Fruit fly (Drosophila melanogaster) whole organism, embryonic: ENCODE measurements around the gene Ripalpha.
A peak's percentile ranks its signal among the peaks of the same experiment; 100 is the strongest.

Experiments used
- B-H1 ChIP-seq: fragments of 200-800 bp; sonication (Bioruptor generic); IDR thresholded peaks from 3 replicates; pipeline ENCODE4 v1.3.6; 2022; ENCODE audit warnings: missing biosample characterization, missing genetic modification characterization
- Bgb ChIP-seq: fragments of 200-800 bp; sonication (Bioruptor generic); IDR thresholded peaks from 2 replicates; pipeline ENCODE4 v1.3.6; 2022; ENCODE audit warnings: missing biosample characterization, missing genetic modification characterization; ENCODE audit not compliant: partially characterized antibody
- CG10431 ChIP-seq: fragments of 200-800 bp; sonication (Bioruptor generic); optimal IDR thresholded peaks from 3 replicates; lab custom pipeline; 2018; ENCODE audit warnings: missing biosample characterization, mild to moderate bottlenecking, missing genetic modification characterization
- CG10543 ChIP-seq: fragments of 200-800 bp; sonication (Bioruptor generic); optimal IDR thresholded peaks from 3 replicates; lab custom pipeline; 2017; ENCODE audit warnings: missing biosample characterization, mild to moderate bottlenecking, missing genetic modification characterization, moderate library complexity
- CG11456 ChIP-seq: fragments of 200-800 bp; sonication (Bioruptor generic); IDR thresholded peaks from 3 replicates; pipeline ENCODE4 v1.3.6; 2022; ENCODE audit warnings: missing biosample characterization, missing genetic modification characterization
- CG11504 ChIP-seq: fragments of 200-800 bp; sonication (Bioruptor generic); optimal IDR thresholded peaks from 3 replicates; lab custom pipeline; 2019; ENCODE audit warnings: missing biosample characterization, mild to moderate bottlenecking, missing genetic modification characterization, moderate library complexity
- CG11560 ChIP-seq: fragments of 200-800 bp; sonication (Bioruptor generic); IDR thresholded peaks from 3 replicates; pipeline ENCODE4 v1.3.6; 2022; ENCODE audit warnings: missing biosample characterization, missing genetic modification characterization
- CG12104 ChIP-seq: fragments of 200-800 bp; sonication (Bioruptor generic); optimal IDR thresholded peaks from 3 replicates; lab custom pipeline; 2016; ENCODE audit warnings: missing biosample characterization, missing genetic modification characterization
- CG14441 ChIP-seq: fragments of 200-800 bp; sonication (Bioruptor generic); IDR thresholded peaks from 2 replicates; pipeline ENCODE4 v1.3.6; 2022; ENCODE audit warnings: missing biosample characterization, missing genetic modification characterization
- CG15514 ChIP-seq: fragments of 200-800 bp; sonication (Bioruptor generic); optimal IDR thresholded peaks from 3 replicates; lab custom pipeline; 2017; ENCODE audit warnings: missing biosample characterization, missing genetic modification characterization, mild to moderate bottlenecking, moderate library complexity, missing genetic modification reagents
- CG17385 ChIP-seq: fragments of 200-800 bp; sonication (Bioruptor generic); optimal IDR thresholded peaks from 3 replicates; lab custom pipeline; 2018; ENCODE audit warnings: missing biosample characterization, mild to moderate bottlenecking, missing genetic modification characterization
- CG17612 ChIP-seq: fragments of 200-800 bp; sonication (Bioruptor generic); IDR thresholded peaks from 2 replicates; pipeline ENCODE4 v1.3.6; 2022; ENCODE audit warnings: missing biosample characterization, missing genetic modification characterization
- CG32772 ChIP-seq: fragments of 200-800 bp; sonication (Bioruptor generic); IDR thresholded peaks from 2 replicates; pipeline ENCODE4 v1.3.6; 2022; ENCODE audit warnings: missing biosample characterization, missing genetic modification characterization
- CG3281 ChIP-seq: fragments of 200-800 bp; sonication (Bioruptor generic); optimal IDR thresholded peaks from 3 replicates; lab custom pipeline; 2017; ENCODE audit warnings: missing biosample characterization, mild to moderate bottlenecking, missing genetic modification characterization
- CG4360 ChIP-seq: fragments of 200-800 bp; sonication (Bioruptor generic); IDR thresholded peaks from 2 replicates; pipeline ENCODE4 v1.3.6; 2022; ENCODE audit warnings: missing biosample characterization, missing genetic modification characterization
- CG7357 ChIP-seq: fragments of 200-800 bp; sonication (Bioruptor generic); IDR thresholded peaks from 3 replicates; pipeline ENCODE4 v1.3.6; 2022; ENCODE audit warnings: missing biosample characterization, missing genetic modification characterization
- CG8924 ChIP-seq: fragments of 200-800 bp; optimal IDR thresholded peaks from 3 replicates; lab custom pipeline; 2019; ENCODE audit warnings: missing biosample characterization, mild to moderate bottlenecking, missing genetic modification characterization, moderate library complexity
- Dbx ChIP-seq: fragments of 200-800 bp; sonication (Bioruptor generic); IDR thresholded peaks from 3 replicates; pipeline ENCODE4 v1.3.6; 2022; ENCODE audit warnings: missing biosample characterization, missing genetic modification characterization
- Deaf1 ChIP-seq: fragments of 200-800 bp; optimal IDR thresholded peaks from 3 replicates; lab custom pipeline; 2019; ENCODE audit warnings: missing biosample characterization, mild to moderate bottlenecking, missing genetic modification characterization, moderate library complexity
- HLH54F ChIP-seq: fragments of 200-800 bp; sonication (Bioruptor generic); optimal IDR thresholded peaks from 3 replicates; lab custom pipeline; 2016; ENCODE audit warnings: missing biosample characterization, missing genetic modification characterization
- HmgZ ChIP-seq: fragments of 200-800 bp; sonication (Bioruptor generic); optimal IDR thresholded peaks from 2 replicates; lab custom pipeline; 2018; ENCODE audit warnings: missing biosample characterization, mild to moderate bottlenecking, missing genetic modification characterization
- Hr3 ChIP-seq: fragments of 200-800 bp; sonication (Bioruptor generic); optimal IDR thresholded peaks from 3 replicates; lab custom pipeline; 2016; ENCODE audit warnings: missing biosample characterization, missing genetic modification characterization
- Jarid2 ChIP-seq: fragments of 200-800 bp; sonication (Bioruptor generic); optimal IDR thresholded peaks from 3 replicates; lab custom pipeline; 2017; ENCODE audit warnings: mild to moderate bottlenecking, missing biosample characterization, missing genetic modification reagents, missing genetic modification characterization
- MBD-R2 ChIP-seq: fragments of 200-800 bp; sonication (Bioruptor generic); IDR thresholded peaks from 2 replicates; pipeline ENCODE4 v1.3.6; 2022; ENCODE audit warnings: missing biosample characterization, missing genetic modification characterization
- Optix ChIP-seq: fragments of 200-800 bp; sonication (Bioruptor generic); IDR thresholded peaks from 3 replicates; pipeline ENCODE4 v1.3.6; 2022; ENCODE audit warnings: missing biosample characterization, missing genetic modification characterization
- PHDP ChIP-seq: fragments of 200-800 bp; sonication (Bioruptor generic); optimal IDR thresholded peaks from 3 replicates; lab custom pipeline; 2018; ENCODE audit warnings: missing biosample characterization, mild to moderate bottlenecking, missing genetic modification characterization, moderate library complexity
- Rfx ChIP-seq: fragments of 200-800 bp; sonication (Bioruptor generic); IDR thresholded peaks from 2 replicates; pipeline ENCODE4 v1.3.6; 2022; ENCODE audit warnings: missing biosample characterization, missing genetic modification characterization
- Rx ChIP-seq: fragments of 200-800 bp; sonication (Bioruptor generic); IDR thresholded peaks from 2 replicates; pipeline ENCODE4 v1.3.6; 2022; ENCODE audit warnings: missing biosample characterization, missing genetic modification characterization
- Scr ChIP-seq: fragments of 200-800 bp; sonication (Bioruptor generic); IDR thresholded peaks from 2 replicates; pipeline ENCODE4 v1.3.6; 2022; ENCODE audit warnings: missing biosample characterization, missing genetic modification characterization; ENCODE audit not compliant: partially characterized antibody
- Spps ChIP-seq: fragments of 200-800 bp; sonication (Bioruptor generic); optimal IDR thresholded peaks from 2 replicates; lab custom pipeline; 2018; ENCODE audit warnings: missing biosample characterization, mild to moderate bottlenecking, missing genetic modification characterization
- Sry-β ChIP-seq: fragments of 200-800 bp; sonication (Bioruptor generic); optimal IDR thresholded peaks from 2 replicates; lab custom pipeline; 2018; ENCODE audit warnings: missing biosample characterization, mild to moderate bottlenecking, missing genetic modification characterization, moderate library complexity
- Xbp1 ChIP-seq: fragments of 200-800 bp; sonication (Bioruptor generic); optimal IDR thresholded peaks from 3 replicates; lab custom pipeline; 2016; ENCODE audit warnings: missing biosample characterization, mild to moderate bottlenecking, missing genetic modification characterization
- amos ChIP-seq: fragments of 200-800 bp; sonication (Bioruptor generic); IDR thresholded peaks from 2 replicates; pipeline ENCODE4 v1.3.6; 2022; ENCODE audit warnings: missing biosample characterization, missing genetic modification characterization; ENCODE audit not compliant: partially characterized antibody
- ato ChIP-seq: fragments of 200-800 bp; sonication (Bioruptor generic); IDR thresholded peaks from 2 replicates; pipeline ENCODE4 v1.3.6; 2022; ENCODE audit warnings: missing biosample characterization, missing genetic modification characterization; ENCODE audit not compliant: partially characterized antibody
- caup ChIP-seq: fragments of 200-800 bp; sonication (Bioruptor generic); optimal IDR thresholded peaks from 3 replicates; lab custom pipeline; 2017; ENCODE audit warnings: missing biosample characterization, mild to moderate bottlenecking, missing genetic modification characterization, moderate library complexity; ENCODE audit not compliant: severe bottlenecking
- ci ChIP-seq: fragments of 200-800 bp; sonication (Bioruptor generic); IDR thresholded peaks from 3 replicates; pipeline ENCODE4 v1.3.6; 2022; ENCODE audit warnings: missing biosample characterization, missing genetic modification characterization
- cwo ChIP-seq: fragments of 200-800 bp; sonication (Bioruptor generic); optimal IDR thresholded peaks from 3 replicates; lab custom pipeline; 2017; ENCODE audit warnings: missing biosample characterization, missing genetic modification characterization, mild to moderate bottlenecking, moderate library complexity, missing genetic modification reagents
- dysf ChIP-seq: fragments of 200-800 bp; sonication (Bioruptor generic); IDR thresholded peaks from 3 replicates; pipeline ENCODE4 v1.3.6; 2022; ENCODE audit warnings: missing biosample characterization, missing genetic modification characterization
- eyg ChIP-seq: fragments of 200-800 bp; sonication (Bioruptor generic); optimal IDR thresholded peaks from 3 replicates; lab custom pipeline; 2016; ENCODE audit warnings: missing biosample characterization, missing genetic modification characterization
- hb ChIP-seq: fragments of 200-800 bp; sonication (Bioruptor generic); IDR thresholded peaks from 3 replicates; pipeline ENCODE4 v1.3.6; 2022; ENCODE audit warnings: missing biosample characterization, missing genetic modification characterization; ENCODE audit not compliant: partially characterized antibody
- luna ChIP-seq: fragments of 200-800 bp; sonication (Bioruptor generic); optimal IDR thresholded peaks from 2 replicates; lab custom pipeline; 2016; ENCODE audit warnings: missing biosample characterization, missing genetic modification characterization
- nerfin-2 ChIP-seq: fragments of 200-800 bp; sonication (Bioruptor generic); IDR thresholded peaks from 2 replicates; pipeline ENCODE4 v1.3.6; 2022; ENCODE audit warnings: missing biosample characterization, missing genetic modification characterization; ENCODE audit not compliant: partially characterized antibody
- p53 ChIP-seq: fragments of 200-800 bp; sonication (Bioruptor generic); optimal IDR thresholded peaks from 2 replicates; lab custom pipeline; 2016; ENCODE audit warnings: missing biosample characterization, missing genetic modification characterization
- sc ChIP-seq, 3 experiments: fragments of >200 bp in 2 of 3; fragments of 200-800 bp in 1 of 3; sonication (Bioruptor generic) in 1 of 3; optimal IDR thresholded peaks; 2 replicates in 2 of 3; 3 replicates in 1 of 3; lab custom pipeline; 2017; ENCODE audit warnings: mild to moderate bottlenecking in 1 of 3, missing biosample characterization in 1 of 3, missing genetic modification characterization in 1 of 3, missing genetic modification reagents in 1 of 3
- tgo ChIP-seq: fragments of 200-800 bp; sonication (Bioruptor generic); IDR thresholded peaks from 3 replicates; pipeline ENCODE4 v1.3.6; 2022; ENCODE audit warnings: missing biosample characterization, missing genetic modification characterization
- tin ChIP-seq: fragments of 200-800 bp; sonication (Bioruptor generic); optimal IDR thresholded peaks from 3 replicates; lab custom pipeline; 2016; ENCODE audit warnings: missing biosample characterization, missing genetic modification characterization
- tio ChIP-seq: fragments of 200-800 bp; sonication (Bioruptor generic); optimal IDR thresholded peaks from 2 replicates; lab custom pipeline; 2017; ENCODE audit warnings: missing biosample characterization, missing genetic modification characterization, inconsistent platforms
- vvl ChIP-seq: fragments of 200-800 bp; sonication (Bioruptor generic); IDR thresholded peaks from 2 replicates; pipeline ENCODE4 v1.3.6; 2022; ENCODE audit warnings: missing biosample characterization, missing genetic modification characterization
- wor ChIP-seq: fragments of 200-800 bp; sonication (Bioruptor generic); IDR thresholded peaks from 2 replicates; pipeline ENCODE4 v1.3.6; 2022; ENCODE audit warnings: missing biosample characterization, missing genetic modification characterization

The Ripalpha gene

dm6 chr2L:10201743-10202142 is 969 bp upstream of the Ripalpha start (continued):
- TF ChIP-seq CG11504, result no peak
- no peak for TF ChIP-seq CG11560 (tag; lab: Robert Waterston, UW)
- TF ChIP-seq ato (GFP tag; lab: Robert Waterston, UW), result no peak
- no peak for TF ChIP-seq tio (GFP tag; lab: Kevin White, UChicago)
- TF ChIP-seq PHDP (tag; lab: Kevin White, UChicago), result no peak
- TF ChIP-seq tgo (GFP tag; lab: Robert Waterston, UW), result no peak
- no peak for TF ChIP-seq Xbp1 (GFP tag; lab: Kevin White, UChicago)
- TF ChIP-seq dysf, result no peak
- TF ChIP-seq CG14441, result 0 out of 2 replicates have a peak, but pooled peaks have one; percentile 10
- TF ChIP-seq Optix (GFP tag; lab: Robert Waterston, UW), result no peak
- no peak for TF ChIP-seq sc (optimal IDR thresholded peaks at IDR 0.05; lab: Kevin White, UChicago)
- TF ChIP-seq sc (GFP tag; optimal IDR thresholded peaks at IDR 0.05; lab: Kevin White, UChicago), result no peak
- TF ChIP-seq Sry-β, result no peak
- TF ChIP-seq CG12104 (GFP tag; lab: Kevin White, UChicago), result no peak
- TF ChIP-seq Hr3, result no peak
- TF ChIP-seq wor (GFP tag; lab: Robert Waterston, UW), result no peak
- no peak for TF ChIP-seq HLH54F (GFP tag; lab: Kevin White, UChicago)
- peak; percentile 69; the same call in 1 of the 3 replicates for TF ChIP-seq CG11456 (GFP tag; lab: Robert Waterston, UW)
- no peak for TF ChIP-seq Rx (GFP tag; lab: Robert Waterston, UW)
- TF ChIP-seq Spps (tag; lab: Kevin White, UChicago), result no peak
- 0 out of 3 replicates have a peak, but pooled peaks have one; percentile 19 for TF ChIP-seq hb
- TF ChIP-seq CG7357, result 0 out of 3 replicates have a peak, but pooled peaks have one; percentile 11
- TF ChIP-seq CG17612 (GFP tag; lab: Robert Waterston, UW), result peak; percentile 45; the same call in 1 of the 2 replicates
- 0 out of 2 replicates have a peak, but pooled peaks have one; percentile 35 for TF ChIP-seq nerfin-2 (GFP tag; lab: Robert Waterston, UW)
- no peak for TF ChIP-seq Rfx (GFP tag; lab: Robert Waterston, UW)
- no peak for TF ChIP-seq CG32772 (GFP tag; lab: Robert Waterston, UW)
- no peak for TF ChIP-seq Dbx (GFP tag; lab: Robert Waterston, UW)
- TF ChIP-seq CG10431 (GFP tag; lab: Kevin White, UChicago), result no peak

dm6 chr2L:10198911-10199310 is 1.9 kb downstream of the Ripalpha start, which contains the start of gene Sur:
Gene Sur, minus strand, starts transcription at chr2L:10199117.
- TF ChIP-seq CG10543 (GFP tag; lab: Kevin White, UChicago), result peak; percentile 58
- no peak for TF ChIP-seq p53 (GFP tag; lab: Kevin White, UChicago)
- no peak for TF ChIP-seq B-H1 (GFP tag; lab: Robert Waterston, UW)
- peak; percentile 30; the same call in 1 of the 2 replicates for TF ChIP-seq amos (GFP tag; lab: Robert Waterston, UW)
- peak; percentile 37; the same call in 1 of the 2 replicates for TF ChIP-seq Bgb
- no peak for TF ChIP-seq luna
- TF ChIP-seq tin (GFP tag; lab: Kevin White, UChicago), result no peak
- TF ChIP-seq Deaf1 (tag; lab: Kevin White, UChicago), result peak; percentile 87
- peak; percentile 6 for TF ChIP-seq CG15514
- TF ChIP-seq Rfx (GFP tag; lab: Robert Waterston, UW), result 0 out of 2 replicates have a peak, but pooled peaks have one; percentile 9
- TF ChIP-seq CG17385, result no peak
- no peak for TF ChIP-seq CG8924 (tag; lab: Kevin White, UChicago)
- 0 out of 2 replicates have a peak, but pooled peaks have one; percentile 18 for TF ChIP-seq Scr
- TF ChIP-seq vvl (GFP tag; lab: Robert Waterston, UW), result no peak
- peak; percentile 60 for TF ChIP-seq Jarid2 (GFP tag; lab: Kevin White, UChicago)
- peak; percentile 27; the same call in 1 of the 2 replicates for TF ChIP-seq MBD-R2 (GFP tag; lab: Robert Waterston, UW)
- TF ChIP-seq ci (GFP tag; lab: Robert Waterston, UW), result peak; percentile 55; the same call in 1 of the 3 replicates
- 0 out of 2 replicates have a peak, but pooled peaks have one; percentile 17 for TF ChIP-seq CG4360
- TF ChIP-seq cwo (GFP tag; lab: Kevin White, UChicago), result peak; percentile 81
- TF ChIP-seq HmgZ, result no peak
- no peak for TF ChIP-seq eyg (GFP tag; lab: Kevin White, UChicago)
- peak; percentile 30; the same call in 1 of the 2 replicates for TF ChIP-seq ato (GFP tag; lab: Robert Waterston, UW)
- TF ChIP-seq CG3281 (GFP tag; lab: Kevin White, UChicago), result no peak
- TF ChIP-seq caup (GFP tag; lab: Kevin White, UChicago), result no peak
